Fruit fly (Drosophila melanogaster): ENCODE measurements around the gene CG5188.

dm6 chr2L:10470211-10470610 is 41.6 kb downstream of the CG5188 start:
- TF ChIP-seq Snoo (tag; optimal IDR thresholded peaks at IDR 0.05): no peak
- TF ChIP-seq Ets98B (GFP tag; IDR thresholded peaks at IDR 0.05): no peak
- TF ChIP-seq Pif1B (GFP tag; optimal IDR thresholded peaks at IDR 0.05): no peak

Measured in whole organism, pupa.